Fruit fly (Drosophila melanogaster) whole organism, prepupa: ENCODE data around the gene Klp31E.

Experiments
- CG11294 ChIP-seq: fragments of 200-800 bp; sonication (Bioruptor generic); IDR thresholded peaks from 2 replicates; pipeline ENCODE4 v1.3.6; 2022; ENCODE audit warnings: missing biosample characterization, missing genetic modification characterization
- CG6854 ChIP-seq: fragments of 200-800 bp; sonication (Bioruptor generic); optimal IDR thresholded peaks from 2 replicates; lab custom pipeline; 2017; ENCODE audit warnings: missing biosample characterization, mild to moderate bottlenecking, missing genetic modification characterization
- CG8319 ChIP-seq: fragments of 200-800 bp; sonication (Bioruptor generic); optimal IDR thresholded peaks from 3 replicates; lab custom pipeline; 2016; ENCODE audit warnings: missing biosample characterization, missing genetic modification characterization
- CG8632 ChIP-seq: fragments of 200-800 bp; sonication (Bioruptor generic); optimal IDR thresholded peaks from 3 replicates; lab custom pipeline; 2016; ENCODE audit warnings: missing biosample characterization, missing genetic modification characterization
- Ets21C ChIP-seq: fragments of 200-800 bp; sonication (Bioruptor generic); optimal IDR thresholded peaks from 3 replicates; lab custom pipeline; 2016; ENCODE audit warnings: missing biosample characterization, missing genetic modification characterization
- Hr4 ChIP-seq: fragments of 200-800 bp; sonication (Bioruptor generic); optimal IDR thresholded peaks from 3 replicates; lab custom pipeline; 2016; ENCODE audit warnings: missing biosample characterization, missing genetic modification characterization
- Lpt ChIP-seq: fragments of 200-800 bp; sonication (Bioruptor generic); optimal IDR thresholded peaks from 3 replicates; lab custom pipeline; 2016; ENCODE audit warnings: missing biosample characterization, missing genetic modification characterization
- dac ChIP-seq: fragments of 200-800 bp; sonication (Bioruptor generic); optimal IDR thresholded peaks from 2 replicates; lab custom pipeline; 2017; ENCODE audit warnings: missing biosample characterization, mild to moderate bottlenecking, missing genetic modification characterization
- eg ChIP-seq: fragments of 200-800 bp; sonication (Bioruptor generic); IDR thresholded peaks from 3 replicates; pipeline ENCODE4 v1.3.6; 2022; ENCODE audit warnings: missing biosample characterization, missing genetic modification characterization
- fkh ChIP-seq: fragments of 200-800 bp; sonication (Bioruptor generic); optimal IDR thresholded peaks from 3 replicates; lab custom pipeline; 2017; ENCODE audit warnings: missing biosample characterization, mild to moderate bottlenecking, missing genetic modification characterization, moderate library complexity
- pdm3 ChIP-seq: fragments of 200-800 bp; sonication (Bioruptor generic); optimal IDR thresholded peaks from 3 replicates; lab custom pipeline; 2016; ENCODE audit warnings: missing biosample characterization, missing genetic modification characterization
- ss ChIP-seq, 2 experiments: fragments of 200-800 bp; sonication (Bioruptor generic); optimal IDR thresholded peaks; 2 replicates in 1 of 2; 3 replicates in 1 of 2; lab custom pipeline; 2017 to 2018; ENCODE audit warnings: mild to moderate bottlenecking in 2 of 2, missing biosample characterization in 2 of 2, missing genetic modification characterization in 2 of 2, moderate library complexity in 1 of 2

- TF ChIP-seq pdm3 (GFP tag; lab: Kevin White, UChicago) (no peak), CG6854 (GFP tag; lab: Kevin White, UChicago) (no peak), eg (no peak), Hr4 (GFP tag; lab: Kevin White, UChicago) (no peak), fkh (GFP tag; lab: Kevin White, UChicago) (no peak), dac (no peak), CG11294 (GFP tag; lab: Robert Waterston, UW) (no peak), Ets21C (no peak), CG8319 (GFP tag; lab: Kevin White, UChicago) (no peak), Lpt (no peak), ss (GFP tag; optimal IDR thresholded peaks at IDR 0.05; lab: Kevin White, UChicago) (no peak), CG8632 (no peak)
These were observed 27.0 kb upstream of the Klp31E start for dm6 chr2L:10386824-10387223.
